Worm (Caenorhabditis elegans): ENCODE results near the gene R07B1.11.

R07B1.11 gene

DNA sequence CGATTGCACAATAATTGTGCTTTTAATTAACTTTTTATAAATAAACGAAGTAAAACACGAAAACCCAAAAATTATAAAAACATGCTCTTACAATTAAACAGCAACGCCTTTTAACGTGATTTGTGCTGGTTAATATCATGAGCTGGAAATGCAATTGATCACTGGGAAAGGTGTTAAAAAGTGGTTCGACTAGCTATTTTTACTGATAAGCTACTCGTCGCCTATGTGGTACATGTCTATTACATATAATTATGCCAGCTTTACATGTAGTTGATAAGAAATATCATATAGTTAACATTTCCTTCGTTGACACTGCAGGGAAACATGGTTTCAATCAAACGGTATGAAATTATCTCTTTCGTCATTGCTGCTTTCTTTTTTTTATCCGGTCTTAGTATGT is 1.4 kb downstream of the R07B1.11 start, which contains the start of gene scav-5 (continued):
- TF ChIP-seq pha-4 (GFP tag; IDR thresholded peaks at IDR 0.05) (no peak), pha-4 (tag; optimal IDR thresholded peaks at IDR 0.05) (no peak), pqm-1 (tag; optimal IDR thresholded peaks at IDR 0.05) (peak; percentile 91), attf-4 (tag; optimal IDR thresholded peaks at IDR 0.05) (no peak), nhr-237 (tag; optimal IDR thresholded peaks at IDR 0.05) (no peak), dmd-9 (GFP tag; IDR thresholded peaks at IDR 0.05) (no peak), hmg-1.1 (GFP tag; IDR thresholded peaks at IDR 0.05) (no peak), madf-9 (GFP tag; conservative IDR thresholded peaks at IDR 0.05) (no peak), T20F7.1 (GFP tag; optimal IDR thresholded peaks at IDR 0.05) (no peak), mdt-29 (GFP tag; IDR thresholded peaks at IDR 0.05) (no peak), fos-1 (tag; optimal IDR thresholded peaks at IDR 0.05) (no peak), jun-1 (tag; optimal IDR thresholded peaks at IDR 0.05) (no peak), ceh-44 (GFP tag; IDR thresholded peaks at IDR 0.05) (no peak), sdz-12 (GFP tag; optimal IDR thresholded peaks at IDR 0.05) (no peak), F37D6.2 (tag; optimal IDR thresholded peaks at IDR 0.05) (no peak), unc-39 (tag; optimal IDR thresholded peaks at IDR 0.05) (no peak), nhr-77 (tag; optimal IDR thresholded peaks at IDR 0.05) (peak; percentile 17), lir-3 (tag; optimal IDR thresholded peaks at IDR 0.05) (no peak), nhr-41 (GFP tag; IDR thresholded peaks at IDR 0.05) (no peak), lin-15B (tag; optimal IDR thresholded peaks at IDR 0.05) (no peak), nhr-76 (tag; optimal IDR thresholded peaks at IDR 0.05) (no peak), hlh-11 (tag; optimal IDR thresholded peaks at IDR 0.05) (peak; percentile 67), lim-7 (GFP tag; IDR thresholded peaks at IDR 0.05) (no peak), vab-7 (GFP tag; IDR thresholded peaks at IDR 0.05) (no peak), mxl-3 (GFP tag; optimal IDR thresholded peaks at IDR 0.05) (no peak), nhr-102 (tag; optimal IDR thresholded peaks at IDR 0.05) (no peak), spr-1 (tag; optimal IDR thresholded peaks at IDR 0.05) (no peak), duxl-1 (tag; optimal IDR thresholded peaks at IDR 0.05; ENCODE audit: poor library complexity) (no peak), Y105C5A.15 (GFP tag; IDR thresholded peaks at IDR 0.05) (no peak), saeg-2 (GFP tag; IDR thresholded peaks at IDR 0.05) (no peak), nhr-111 (GFP tag; optimal IDR thresholded peaks at IDR 0.05) (no peak), ceh-32 (tag; optimal IDR thresholded peaks at IDR 0.05; ENCODE audit: poor library complexity) (no peak), ces-1 (GFP tag; optimal IDR thresholded peaks at IDR 0.05) (no peak), nhr-25 (tag; optimal IDR thresholded peaks at IDR 0.05; ENCODE audit: borderline replicate concordance, insufficient read depth) (no peak), tag-97 (GFP tag; IDR thresholded peaks at IDR 0.05) (no peak), F26F4.8 (GFP tag; conservative IDR thresholded peaks at IDR 0.05) (no peak), mxl-2 (GFP tag; conservative IDR thresholded peaks at IDR 0.05) (no peak), ceh-20 (GFP tag; IDR thresholded peaks at IDR 0.05) (no peak), egl-27 (tag; optimal IDR thresholded peaks at IDR 0.05) (no peak), Y75B8A.6 (GFP tag; IDR thresholded peaks at IDR 0.05) (no peak), F10B5.3 (tag; optimal IDR thresholded peaks at IDR 0.05) (no peak), ztf-7 (tag; optimal IDR thresholded peaks at IDR 0.05) (no peak), nhr-42 (GFP tag; IDR thresholded peaks at IDR 0.05) (no peak), zag-1 (tag; optimal IDR thresholded peaks at IDR 0.05) (no peak), ama-1 (optimal IDR thresholded peaks at IDR 0.05) (no peak), arid-1 (GFP tag; conservative IDR thresholded peaks at IDR 0.05) (no peak), dve-1 (tag; optimal IDR thresholded peaks at IDR 0.05; ENCODE audit: insufficient read depth) (peak; percentile 83), zip-11 (GFP tag; IDR thresholded peaks at IDR 0.05) (no peak), daf-19 (GFP tag; conservative IDR thresholded peaks at IDR 0.05) (no peak)

Measured in whole organism, L4 larva.